Worm (Caenorhabditis elegans) whole organism, L3 larva: ENCODE data around the gene ZK1307.4.

ENCODE experiments used
- R02D3.7 ChIP-seq: fragments of 150-350 bp; optimal IDR thresholded peaks from 2 replicates; lab custom pipeline; 2014; ENCODE audit warnings: missing biosample characterization, missing genetic modification characterization
- ZK546.5 ChIP-seq: sonication (generic microtip); optimal IDR thresholded peaks from 2 replicates; lab custom pipeline; 2017; ENCODE audit warnings: missing biosample characterization, missing genetic modification characterization
- aly-2 ChIP-seq: fragments of 150-350 bp; optimal IDR thresholded peaks from 2 replicates; lab custom pipeline; 2014; ENCODE audit warnings: missing biosample characterization, missing genetic modification characterization
- ama-1 ChIP-seq: fragments of 150-350 bp; optimal IDR thresholded peaks from 2 replicates; lab custom pipeline; 2018
- ceh-16 ChIP-seq: sonication (generic microtip); optimal IDR thresholded peaks from 2 replicates; lab custom pipeline; 2017; ENCODE audit warnings: missing biosample characterization, missing genetic modification characterization
- ceh-28 ChIP-seq: fragments of 150-350 bp; optimal IDR thresholded peaks from 2 replicates; lab custom pipeline; 2014; ENCODE audit warnings: missing biosample characterization, missing genetic modification reagents, missing genetic modification characterization
- ceh-82 ChIP-seq: fragments of 150-350 bp; optimal IDR thresholded peaks from 2 replicates; lab custom pipeline; 2014; ENCODE audit warnings: missing biosample characterization, missing genetic modification characterization
- daf-12 ChIP-seq: fragments of 150-350 bp; optimal IDR thresholded peaks from 2 replicates; lab custom pipeline; 2014; ENCODE audit warnings: missing biosample characterization, missing genetic modification reagents, missing genetic modification characterization
- egl-27 ChIP-seq: sonication (generic microtip); optimal IDR thresholded peaks from 4 replicates; lab custom pipeline; 2017; ENCODE audit warnings: missing biosample characterization, missing genetic modification reagents, missing genetic modification characterization
- egl-5 ChIP-seq: fragments of 150-350 bp; optimal IDR thresholded peaks from 2 replicates; lab custom pipeline; 2017; ENCODE audit warnings: missing biosample characterization, missing genetic modification reagents, missing genetic modification characterization, inconsistent platforms
- elt-1 ChIP-seq: fragments of 150-350 bp; optimal IDR thresholded peaks from 2 replicates; lab custom pipeline; 2014; ENCODE audit warnings: missing biosample characterization, missing genetic modification characterization
- elt-3 ChIP-seq, 3 experiments: fragments of 150-350 bp in 1 of 3; sonication (generic microtip) in 2 of 3; optimal IDR thresholded peaks; 2 replicates in 2 of 3; 4 replicates in 1 of 3; lab custom pipeline; 2014 to 2017; ENCODE audit warnings: missing biosample characterization in 3 of 3, missing genetic modification characterization in 3 of 3
- eor-1 ChIP-seq, 2 experiments: fragments of 150-350 bp; optimal IDR thresholded peaks; 2 replicates each; lab custom pipeline; 2014 to 2018; ENCODE audit warnings: missing biosample characterization in 2 of 2, missing genetic modification characterization in 2 of 2
- fkh-10 ChIP-seq: sonication (generic microtip); optimal IDR thresholded peaks from 2 replicates; lab custom pipeline; 2017; ENCODE audit warnings: missing biosample characterization, missing genetic modification reagents, missing genetic modification characterization
- fos-1 ChIP-seq: fragments of 150-350 bp; optimal IDR thresholded peaks from 2 replicates; lab custom pipeline; 2014; ENCODE audit warnings: missing biosample characterization, missing genetic modification characterization
- hmg-11 ChIP-seq: sonication (generic microtip); optimal IDR thresholded peaks from 2 replicates; lab custom pipeline; 2016; ENCODE audit warnings: missing genetic modification characterization, missing compliant biosample characterization
- jun-1 ChIP-seq: fragments of 150-350 bp; optimal IDR thresholded peaks from 2 replicates; lab custom pipeline; 2014; ENCODE audit warnings: missing biosample characterization, missing genetic modification reagents, missing genetic modification characterization
- lin-39 ChIP-seq: fragments of 150-350 bp; optimal IDR thresholded peaks from 2 replicates; lab custom pipeline; 2018; ENCODE audit warnings: missing biosample characterization, missing genetic modification reagents, missing genetic modification characterization
- lsy-12 ChIP-seq: sonication (generic microtip); optimal IDR thresholded peaks from 2 replicates; lab custom pipeline; 2016; ENCODE audit warnings: mild to moderate bottlenecking, missing genetic modification characterization, missing compliant biosample characterization
- mdl-1 ChIP-seq: fragments of 150-350 bp; optimal IDR thresholded peaks from 2 replicates; lab custom pipeline; 2014; ENCODE audit warnings: missing biosample characterization, missing genetic modification characterization
- mml-1 ChIP-seq: fragments of 150-350 bp; sonication (generic microtip); optimal IDR thresholded peaks from 3 replicates; lab custom pipeline; 2014; ENCODE audit warnings: missing biosample characterization, missing genetic modification characterization
- nfya-1 ChIP-seq: sonication (generic microtip); optimal IDR thresholded peaks from 2 replicates; lab custom pipeline; 2017; ENCODE audit warnings: missing genetic modification characterization, mild to moderate bottlenecking, missing compliant biosample characterization, antibody characterized with exemption, moderate library complexity; ENCODE audit not compliant: insufficient read depth
- nhr-12 ChIP-seq: fragments of 150-350 bp; optimal IDR thresholded peaks from 2 replicates; lab custom pipeline; 2014; ENCODE audit warnings: missing biosample characterization, missing genetic modification characterization
- nhr-23 ChIP-seq: fragments of 150-350 bp; optimal IDR thresholded peaks from 2 replicates; lab custom pipeline; 2014; ENCODE audit warnings: missing biosample characterization, missing genetic modification reagents, missing genetic modification characterization
- nhr-237 ChIP-seq: fragments of 150-350 bp; optimal IDR thresholded peaks from 2 replicates; lab custom pipeline; 2014; ENCODE audit warnings: missing biosample characterization, missing genetic modification characterization
- nhr-25 ChIP-seq: sonication (generic microtip); optimal IDR thresholded peaks from 2 replicates; lab custom pipeline; 2017; ENCODE audit warnings: missing biosample characterization, missing genetic modification characterization
- nhr-28 ChIP-seq: fragments of 150-350 bp; optimal IDR thresholded peaks from 2 replicates; lab custom pipeline; 2014; ENCODE audit warnings: missing biosample characterization, missing genetic modification characterization
- nhr-43 ChIP-seq: sonication (generic microtip); optimal IDR thresholded peaks from 2 replicates; lab custom pipeline; 2016; ENCODE audit warnings: mild to moderate bottlenecking, missing genetic modification characterization, missing compliant biosample characterization; ENCODE audit not compliant: poor library complexity, severe bottlenecking
- nhr-67 ChIP-seq: fragments of 150-350 bp; optimal IDR thresholded peaks from 2 replicates; lab custom pipeline; 2014; ENCODE audit warnings: missing biosample characterization, missing genetic modification characterization
- nhr-76 ChIP-seq: fragments of 150-350 bp; sonication (generic microtip); optimal IDR thresholded peaks from 5 replicates; lab custom pipeline; 2014; ENCODE audit warnings: missing biosample characterization, missing genetic modification characterization
- nhr-77 ChIP-seq: fragments of 150-350 bp; optimal IDR thresholded peaks from 2 replicates; lab custom pipeline; 2014; ENCODE audit warnings: missing biosample characterization, missing genetic modification characterization
- pha-4 ChIP-seq: fragments of 150-350 bp; optimal IDR thresholded peaks from 2 replicates; lab custom pipeline; 2014; ENCODE audit warnings: missing biosample characterization, missing genetic modification reagents, missing genetic modification characterization
- pqm-1 ChIP-seq: fragments of 150-350 bp; optimal IDR thresholded peaks from 2 replicates; lab custom pipeline; 2017; ENCODE audit warnings: missing biosample characterization, missing genetic modification characterization, inconsistent platforms
- sea-2 ChIP-seq: fragments of 150-350 bp; sonication (generic microtip); optimal IDR thresholded peaks from 4 replicates; lab custom pipeline; 2014; ENCODE audit warnings: missing biosample characterization, missing genetic modification reagents, missing genetic modification characterization
- snpc-4 ChIP-seq: fragments of 150-350 bp; optimal IDR thresholded peaks from 2 replicates; lab custom pipeline; 2014; ENCODE audit warnings: missing biosample characterization, missing genetic modification characterization
- tbx-2 ChIP-seq: sonication (generic microtip); optimal IDR thresholded peaks from 2 replicates; lab custom pipeline; 2016; ENCODE audit warnings: mild to moderate bottlenecking, missing genetic modification characterization, missing compliant biosample characterization
- unc-39 ChIP-seq: sonication (generic microtip); optimal IDR thresholded peaks from 4 replicates; lab custom pipeline; 2017; ENCODE audit warnings: missing biosample characterization, missing genetic modification characterization
- unc-62 ChIP-seq: fragments of 150-350 bp; sonication (generic microtip); optimal IDR thresholded peaks from 4 replicates; lab custom pipeline; 2014; ENCODE audit warnings: missing biosample characterization, missing genetic modification reagents, missing genetic modification characterization
- zag-1 ChIP-seq: fragments of 150-350 bp; optimal IDR thresholded peaks from 2 replicates; lab custom pipeline; 2014; ENCODE audit warnings: missing biosample characterization, missing genetic modification characterization
- ztf-11 ChIP-seq: fragments of 150-350 bp; optimal IDR thresholded peaks from 2 replicates; lab custom pipeline; 2014; ENCODE audit warnings: missing biosample characterization, missing genetic modification characterization
- ztf-4 ChIP-seq: fragments of 150-350 bp; optimal IDR thresholded peaks from 2 replicates; lab custom pipeline; 2014; ENCODE audit warnings: missing biosample characterization, missing genetic modification characterization

The ZK1307.4 gene

ce11 chrII:9621913-9622348 is 29.7 kb downstream of the ZK1307.4 start:
- TF ChIP-seq hmg-11 (tag; lab: Kevin White, UChicago) = no peak
- TF ChIP-seq pha-4 (tag; lab: Kevin White, UChicago) = peak; percentile 91
- peak; percentile 8 for TF ChIP-seq nhr-23 (tag; lab: Kevin White, UChicago)

DNA sequence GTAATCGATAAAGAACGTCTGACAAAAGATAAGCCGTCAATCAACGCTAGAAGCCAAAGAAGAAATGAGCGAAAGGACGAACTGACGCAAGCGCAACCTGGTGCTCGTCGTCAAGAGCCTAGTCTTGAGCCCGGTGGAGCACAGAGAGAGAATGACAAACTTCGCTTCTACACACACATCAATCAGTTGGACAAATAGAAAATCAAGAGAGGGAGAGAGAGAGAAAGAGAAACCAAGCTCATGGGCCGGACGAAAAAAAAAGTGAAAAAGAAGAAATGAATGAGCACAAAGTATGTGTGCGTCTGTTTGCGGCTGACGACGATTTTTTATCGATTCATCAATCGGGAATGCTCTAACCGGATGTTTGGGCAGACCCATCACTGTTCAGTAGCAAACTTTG is 30.5 kb downstream of the ZK1307.4 start:
- TF ChIP-seq nhr-12 (no peak), ceh-16 (no peak), nhr-25 (tag; lab: Kevin White, UChicago) (no peak), nhr-237 (tag; lab: Kevin White, UChicago) (no peak), fkh-10 (no peak), hmg-11 (tag; lab: Kevin White, UChicago) (peak; percentile 6), nfya-1 (peak; percentile 32), ztf-4 (no peak), snpc-4 (tag; lab: Kevin White, UChicago) (no peak), lin-39 (peak; percentile 52), daf-12 (tag; lab: Kevin White, UChicago) (no peak), nhr-67 (tag; lab: Kevin White, UChicago) (no peak), pha-4 (tag; lab: Kevin White, UChicago) (peak; percentile 60), unc-62 (GFP tag; lab: Kevin White, UChicago) (peak; percentile 25), egl-5 (tag; lab: Kevin White, UChicago) (no peak), elt-3 (tag; optimal IDR thresholded peaks at IDR 0.05; lab: Kevin White, UChicago) (no peak), jun-1 (tag; lab: Kevin White, UChicago) (no peak), eor-1 (tag; optimal IDR thresholded peaks at IDR 0.05; lab: Kevin White, UChicago) (no peak), ztf-11 (tag; lab: Kevin White, UChicago) (no peak), mdl-1 (tag; lab: Kevin White, UChicago) (no peak), elt-1 (tag; lab: Kevin White, UChicago) (no peak), tbx-2 (tag; lab: Kevin White, UChicago) (no peak), ama-1 (peak; percentile 31), pqm-1 (tag; lab: Kevin White, UChicago) (no peak), egl-27 (tag; lab: Kevin White, UChicago) (no peak), lsy-12 (tag; lab: Kevin White, UChicago) (no peak), nhr-28 (tag; lab: Kevin White, UChicago) (no peak), nhr-77 (tag; lab: Kevin White, UChicago) (no peak), ZK546.5 (no peak)

- TF ChIP-seq sea-2 (GFP tag; lab: Kevin White, UChicago) = no peak
- TF ChIP-seq hmg-11 (tag; lab: Kevin White, UChicago) = no peak
- no peak for TF ChIP-seq zag-1 (tag; lab: Kevin White, UChicago)
- no peak for TF ChIP-seq eor-1 (tag; optimal IDR thresholded peaks at IDR 0.05; lab: Kevin White, UChicago)
- peak; percentile 24 for TF ChIP-seq elt-1 (tag; lab: Kevin White, UChicago)
- TF ChIP-seq unc-39 (tag; lab: Kevin White, UChicago) = no peak
- TF ChIP-seq nhr-76 (tag; lab: Kevin White, UChicago) = no peak
- no peak for TF ChIP-seq fos-1 (tag; lab: Kevin White, UChicago)
- TF ChIP-seq ZK546.5 = no peak
- no peak for TF ChIP-seq aly-2 (tag; lab: Kevin White, UChicago)
- no peak for TF ChIP-seq ceh-28 (tag; lab: Kevin White, UChicago)
- no peak for TF ChIP-seq mml-1 (tag; lab: Kevin White, UChicago)
- TF ChIP-seq ceh-82 (tag; lab: Kevin White, UChicago) = no peak
- TF ChIP-seq nhr-43 (tag; lab: Kevin White, UChicago) = peak; percentile 46
- no peak for TF ChIP-seq R02D3.7 (tag; lab: Kevin White, UChicago)
- TF ChIP-seq nhr-25 (tag; lab: Kevin White, UChicago) = peak; percentile 59
- no peak for TF ChIP-seq ama-1
- no peak for TF ChIP-seq pha-4 (tag; lab: Kevin White, UChicago)
- TF ChIP-seq tbx-2 (tag; lab: Kevin White, UChicago) = no peak
- peak; percentile 10 for TF ChIP-seq nhr-23 (tag; lab: Kevin White, UChicago)
Observed at ce11 chrII:9620616-9621015, 31.0 kb downstream of the ZK1307.4 start.
